Fruit fly (Drosophila melanogaster): ENCODE data around the gene bai.
A peak's percentile ranks its signal among the peaks of the same experiment; 100 is the strongest.

bai gene

dm6 chr3R:25051441-25052097, 12.4 kb downstream of the bai start:
- peak; percentile 9 for TF ChIP-seq tj (GFP tag; optimal IDR thresholded peaks at IDR 0.05)
- peak; percentile 92 for TF ChIP-seq kay (GFP tag; ENCODE audit: borderline replicate concordance)
- no peak for TF ChIP-seq Hr96 (GFP tag; optimal IDR thresholded peaks at IDR 0.05)
- no peak for TF ChIP-seq Clk (GFP tag; optimal IDR thresholded peaks at IDR 0.05)
- TF ChIP-seq Mnt (GFP tag; optimal IDR thresholded peaks at IDR 0.05): peak; percentile 43
- TF ChIP-seq cic (GFP tag; optimal IDR thresholded peaks at IDR 0.05): peak; percentile 78

- TF ChIP-seq CG11617 (GFP tag; optimal IDR thresholded peaks at IDR 0.05) (peak; percentile 23), CG7101 (tag; optimal IDR thresholded peaks at IDR 0.05) (peak; percentile 15), cic (GFP tag; optimal IDR thresholded peaks at IDR 0.05) (no peak), ovo (GFP tag; optimal IDR thresholded peaks at IDR 0.05) (no peak), toe (GFP tag; optimal IDR thresholded peaks at IDR 0.05) (peak; percentile 52), CG1620 (GFP tag; optimal IDR thresholded peaks at IDR 0.05) (peak; percentile 1), Crg-1 (GFP tag; optimal IDR thresholded peaks at IDR 0.05) (peak; percentile 38), CG5204 (GFP tag; optimal IDR thresholded peaks at IDR 0.05) (no peak), tj (GFP tag; optimal IDR thresholded peaks at IDR 0.05) (peak; percentile 1), CG33017 (tag; optimal IDR thresholded peaks at IDR 0.05) (no peak), Mnt (GFP tag; optimal IDR thresholded peaks at IDR 0.05) (peak; percentile 42), CG12768 (GFP tag; optimal IDR thresholded peaks at IDR 0.05) (no peak), CG7045 (GFP tag; optimal IDR thresholded peaks at IDR 0.05) (no peak), pad (GFP tag; optimal IDR thresholded peaks at IDR 0.05) (peak; percentile 32), Clk (GFP tag; optimal IDR thresholded peaks at IDR 0.05) (peak; percentile 7), CG14711 (tag; optimal IDR thresholded peaks at IDR 0.05) (peak; percentile 43), kay (GFP tag; ENCODE audit: borderline replicate concordance) (peak; percentile 88), bab1 (GFP tag; optimal IDR thresholded peaks at IDR 0.05) (peak; percentile 64), cnc (optimal IDR thresholded peaks at IDR 0.05) (no peak), Hr96 (GFP tag; optimal IDR thresholded peaks at IDR 0.05) (no peak)
Observed at dm6 chr3R:25054451-25055188, 15.4 kb downstream of the bai start, which contains the start of gene CG31109. CG31109 (minus strand) TSS chr3R:25054653.

dm6 chr3R:25056016-25056415, 16.8 kb downstream of the bai start, which contains the start of the genes CG31111 and stac:
CG31111 (minus strand) TSS chr3R:25056177.
stac (plus strand) TSS chr3R:25056286.
- TF ChIP-seq tj (GFP tag; optimal IDR thresholded peaks at IDR 0.05) (no peak), CG7101 (tag; optimal IDR thresholded peaks at IDR 0.05) (peak; percentile 12), CG33017 (tag; optimal IDR thresholded peaks at IDR 0.05) (peak; percentile 32), kay (GFP tag; ENCODE audit: borderline replicate concordance) (peak; percentile 89), Clk (GFP tag; optimal IDR thresholded peaks at IDR 0.05) (no peak), CG12768 (GFP tag; optimal IDR thresholded peaks at IDR 0.05) (no peak), CG14711 (tag; optimal IDR thresholded peaks at IDR 0.05) (peak; percentile 9), cnc (optimal IDR thresholded peaks at IDR 0.05) (no peak), CG11617 (GFP tag; optimal IDR thresholded peaks at IDR 0.05) (peak; percentile 35), Mnt (GFP tag; optimal IDR thresholded peaks at IDR 0.05) (peak; percentile 6)

dm6 chr3R:25056488-25057157, 17.4 kb downstream of the bai start:
- TF ChIP-seq cic (GFP tag; optimal IDR thresholded peaks at IDR 0.05) (peak; percentile 56), ovo (GFP tag; optimal IDR thresholded peaks at IDR 0.05) (peak; percentile 86), Clk (GFP tag; optimal IDR thresholded peaks at IDR 0.05) (no peak), pad (GFP tag; optimal IDR thresholded peaks at IDR 0.05) (peak; percentile 93), CG12768 (GFP tag; optimal IDR thresholded peaks at IDR 0.05) (peak; percentile 8), toe (GFP tag; optimal IDR thresholded peaks at IDR 0.05) (no peak), kay (GFP tag; ENCODE audit: borderline replicate concordance) (peak; percentile 86)

dm6 chr3R:25060462-25060861, 21.3 kb downstream of the bai start:
- TF ChIP-seq kay (GFP tag; ENCODE audit: borderline replicate concordance) (peak; percentile 7), CG11617 (GFP tag; optimal IDR thresholded peaks at IDR 0.05) (no peak)

dm6 chr3R:25064907-25065841, 26.0 kb downstream of the bai start, which contains the start of the genes veli and PQBP1:
veli (minus strand) TSS chr3R:25065591.
PQBP1 (plus strand) TSS chr3R:25065791.
- TF ChIP-seq CG14711 (tag; optimal IDR thresholded peaks at IDR 0.05): peak; percentile 18
- TF ChIP-seq Clk (GFP tag; optimal IDR thresholded peaks at IDR 0.05): no peak
- TF ChIP-seq CG7101 (tag; optimal IDR thresholded peaks at IDR 0.05): no peak

Measured in whole organism, adult.